Worm (Caenorhabditis elegans) whole organism, L4/young adult: ENCODE measurements around the gene C49C3.10.
"Not testable (repeated sequence)": the region's sequence is repeated elsewhere in the genome, so short reads cannot be mapped to it uniquely, and the experiment has no call there.

Experiments
- W03F9.2 ChIP-seq: fragments of 150-350 bp; optimal IDR thresholded peaks from 2 replicates; lab custom pipeline; 2014; ENCODE audit warnings: missing biosample characterization, missing genetic modification characterization
- dao-5 ChIP-seq: sonication (generic microtip); optimal IDR thresholded peaks from 2 replicates; lab custom pipeline; 2016; ENCODE audit warnings: missing genotype, missing genetic modification characterization, moderate library complexity, missing compliant biosample characterization
- him-1 ChIP-seq: sonication (generic microtip); optimal IDR thresholded peaks from 2 replicates; lab custom pipeline; 2016; ENCODE audit warnings: missing genotype, missing genetic modification reagents, missing genetic modification characterization, missing compliant biosample characterization

Gene C49C3.10

ce11 chrIV:17343482-17343881, 4.7 kb upstream of the C49C3.10 start, which contains the start of gene C49C3.11:
C49C3.11 (plus strand) TSS chrIV:17343782.
- TF ChIP-seq dao-5 (tag; lab: Kevin White, UChicago) (no peak), him-1 (no peak), W03F9.2 (tag; lab: Kevin White, UChicago) (no peak)

- TF ChIP-seq W03F9.2 (tag; lab: Kevin White, UChicago): no peak
- TF ChIP-seq him-1: no peak
- no peak for TF ChIP-seq dao-5 (tag; lab: Kevin White, UChicago)
Measured at ce11 chrIV:17342667-17343066, 3.9 kb upstream of the C49C3.10 start, which contains the start of gene C49C3.21. C49C3.21 (plus strand) TSS chrIV:17342967.

ce11 chrIV:17342179-17342578, 3.4 kb upstream of the C49C3.10 start, which contains the start of gene C49C3.9:
C49C3.9 (minus strand) TSS chrIV:17342314.
- no peak for TF ChIP-seq dao-5 (tag; lab: Kevin White, UChicago)
- no peak for TF ChIP-seq him-1
- TF ChIP-seq W03F9.2 (tag; lab: Kevin White, UChicago): no peak

DNA sequence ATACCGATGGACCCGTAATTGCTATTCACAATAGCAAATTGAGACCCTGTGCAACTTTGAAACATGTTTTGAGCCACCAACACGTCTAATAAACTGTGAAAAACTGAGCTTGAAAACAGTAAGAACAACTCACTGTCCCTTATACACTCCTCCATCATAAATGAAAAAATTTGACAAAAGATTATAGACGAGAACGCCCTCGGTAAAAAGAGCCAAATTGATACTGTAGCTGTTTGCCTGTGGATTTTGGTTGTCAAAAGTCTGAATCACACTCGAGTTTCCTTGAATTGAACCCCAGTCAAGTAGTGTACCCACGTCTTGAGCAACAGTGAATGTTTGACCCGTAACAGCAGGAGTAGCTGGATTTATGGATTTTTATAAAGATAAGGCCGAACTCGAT, 2.3 kb upstream of the C49C3.10 start:
- TF ChIP-seq W03F9.2 (tag; lab: Kevin White, UChicago): no peak
- TF ChIP-seq dao-5 (tag; lab: Kevin White, UChicago): no peak
- no peak for TF ChIP-seq him-1

DNA sequence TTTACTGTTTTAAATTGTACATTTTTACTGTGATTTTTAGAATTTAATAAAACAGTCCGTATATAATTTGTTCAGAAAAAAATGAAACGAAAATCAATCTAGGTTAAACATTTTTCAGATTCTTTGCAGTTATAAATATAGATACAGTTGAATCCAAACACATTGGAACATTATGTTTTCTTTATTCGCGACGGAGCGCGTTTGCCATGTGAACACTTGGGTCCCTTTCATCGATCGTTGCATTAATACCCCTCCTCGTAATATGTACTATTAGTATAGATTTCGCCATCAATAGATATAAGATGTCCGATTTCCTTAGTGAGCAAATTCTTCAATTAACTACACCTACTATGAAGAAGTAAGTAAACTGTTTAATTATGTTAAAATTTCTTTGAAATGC, 3.7 kb downstream of the C49C3.10 start, which contains the start of gene C49C3.8:
Gene C49C3.8 (plus strand): TSS at position 173 of the 400 bp plus-strand sequence.
- TF ChIP-seq dao-5 (tag; lab: Kevin White, UChicago) (no peak), W03F9.2 (tag; lab: Kevin White, UChicago) (no peak), him-1 (no peak)

DNA sequence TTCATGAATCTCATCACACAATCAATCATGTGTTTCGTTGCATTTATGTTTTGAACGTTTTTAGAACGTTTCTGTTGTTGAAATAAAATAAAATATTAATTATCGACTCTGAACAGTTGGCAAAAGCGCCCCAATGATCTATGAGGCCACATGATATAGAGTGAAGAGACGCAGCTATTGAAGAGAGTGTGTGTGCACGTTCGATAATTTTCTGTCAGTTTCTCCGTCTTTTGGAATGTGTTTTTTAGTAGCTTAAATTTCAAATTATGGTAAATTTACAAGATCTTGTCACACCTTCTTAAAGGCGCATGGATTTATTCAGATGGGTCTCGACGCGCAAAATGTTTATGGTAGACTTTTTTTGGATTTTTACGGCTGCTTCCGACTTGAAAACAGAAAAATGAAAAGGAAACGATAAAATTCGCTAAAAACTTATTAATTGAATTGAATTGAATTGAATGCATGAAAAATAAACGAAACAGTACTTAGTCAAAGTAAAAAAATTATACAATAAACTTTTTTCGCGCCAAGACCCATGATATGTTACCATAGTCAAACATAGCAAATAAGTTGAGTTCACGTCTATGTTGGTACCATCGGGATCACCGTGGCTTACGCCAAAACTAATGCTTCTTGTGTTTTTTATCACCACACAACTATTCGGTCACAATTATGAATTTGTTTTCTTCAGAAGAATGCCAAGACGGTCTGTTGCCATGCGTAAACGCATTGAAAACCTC, 5.1 kb downstream of the C49C3.10 start, which contains the start of gene C49C3.15:
Gene C49C3.15 (plus strand): TSS at position 690 of the 740 bp plus-strand sequence.
- no peak for TF ChIP-seq W03F9.2 (tag; lab: Kevin White, UChicago)
- TF ChIP-seq him-1: no peak
- TF ChIP-seq dao-5 (tag; lab: Kevin White, UChicago): no peak

DNA sequence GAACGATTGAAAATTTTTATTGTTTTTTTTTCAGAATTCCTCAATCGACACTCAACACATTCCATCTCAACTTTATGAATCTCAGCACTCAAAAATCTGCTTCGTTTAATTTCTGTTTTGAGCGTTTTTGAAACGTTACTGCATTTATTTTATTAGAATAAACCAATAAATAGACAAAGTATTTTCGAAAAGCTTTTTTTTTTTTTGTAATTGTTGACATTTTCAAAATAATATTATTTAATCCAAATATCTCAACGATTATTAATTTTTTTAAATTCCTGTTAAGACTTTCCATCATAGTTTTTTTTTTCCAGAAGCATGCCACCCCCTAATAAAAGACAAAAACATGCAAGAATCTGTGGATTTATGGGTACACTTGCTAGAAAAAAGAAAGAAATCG, 6.5 kb downstream of the C49C3.10 start, which contains the start of gene C49C3.7:
Gene C49C3.7 (plus strand): TSS at position 301 of the 400 bp plus-strand sequence.
- TF ChIP-seq dao-5 (tag; lab: Kevin White, UChicago) (no peak), W03F9.2 (tag; lab: Kevin White, UChicago) (no peak), him-1 (no peak)

ce11 chrIV:17331100-17331577, 7.6 kb downstream of the C49C3.10 start, which contains the start of gene C49C3.6:
C49C3.6 (plus strand) TSS chrIV:17331527.
- TF ChIP-seq W03F9.2 (tag; lab: Kevin White, UChicago) (no peak), him-1 (no peak), dao-5 (tag; lab: Kevin White, UChicago) (no peak)

DNA sequence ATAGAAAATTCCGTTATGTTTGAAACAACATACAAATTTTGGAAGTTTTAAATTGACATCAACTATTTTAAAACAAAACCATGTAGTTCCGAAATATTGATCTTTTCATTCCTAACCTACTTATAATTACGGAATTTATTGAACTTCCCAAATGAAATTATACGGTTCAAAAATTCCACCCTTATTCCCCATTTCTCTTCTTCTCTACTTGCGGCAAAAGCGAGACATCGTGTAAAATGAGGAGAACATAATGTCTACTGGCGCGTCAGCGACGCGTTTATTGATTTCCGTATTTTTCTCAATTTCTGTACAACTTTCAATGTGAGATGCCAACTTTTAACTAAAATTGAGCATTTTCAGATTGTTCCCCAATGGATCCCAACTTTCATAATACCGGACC, 9.9 kb downstream of the C49C3.10 start, which contains the start of gene ceh-88:
Gene ceh-88 (plus strand): TSS at position 355 of the 400 bp plus-strand sequence.
- TF ChIP-seq dao-5 (tag; lab: Kevin White, UChicago) (no peak), W03F9.2 (tag; lab: Kevin White, UChicago) (no peak), him-1 (no peak)

ce11 chrIV:17320445-17320844, 18.3 kb downstream of the C49C3.10 start, which contains the start of gene C49C3.4:
C49C3.4 (plus strand) TSS chrIV:17320795.
- TF ChIP-seq him-1 (no peak), dao-5 (tag; lab: Kevin White, UChicago) (no peak), W03F9.2 (tag; lab: Kevin White, UChicago) (no peak)

ce11 chrIV:17316398-17316797, 22.4 kb downstream of the C49C3.10 start, which contains the start of gene C49C3.20:
C49C3.20 (minus strand) TSS chrIV:17316498.
- TF ChIP-seq W03F9.2 (tag; lab: Kevin White, UChicago) (no peak), him-1 (no peak), dao-5 (tag; lab: Kevin White, UChicago) (no peak)

DNA sequence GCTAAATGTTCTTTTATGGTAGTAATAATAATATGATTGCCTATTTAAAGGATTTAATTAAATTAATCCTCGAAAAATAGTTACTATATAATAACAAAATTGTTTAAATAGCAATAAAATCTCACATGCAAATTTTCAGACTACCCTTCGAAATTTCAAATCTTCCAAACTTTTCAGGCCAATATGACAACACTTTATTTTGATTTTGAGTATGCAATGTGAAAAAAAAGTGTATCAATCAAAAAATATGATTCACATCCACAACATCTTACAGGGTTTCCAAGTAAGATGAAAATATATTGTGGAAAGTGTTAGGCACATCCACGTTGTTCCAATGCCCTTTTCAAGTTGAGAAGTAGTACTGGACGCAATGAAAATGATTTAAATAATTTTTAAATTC, 26.9 kb downstream of the C49C3.10 start, which contains the start of gene snf-9:
Gene snf-9 (plus strand): TSS at position 301 of the 400 bp plus-strand sequence.
- TF ChIP-seq W03F9.2 (tag; lab: Kevin White, UChicago): no peak
- TF ChIP-seq dao-5 (tag; lab: Kevin White, UChicago): no peak
- no peak for TF ChIP-seq him-1

ce11 chrIV:17308211-17308610, 30.6 kb downstream of the C49C3.10 start, which contains the start of gene T28F3.9:
T28F3.9 (plus strand) TSS chrIV:17308511.
- no peak for TF ChIP-seq dao-5 (tag; lab: Kevin White, UChicago)
- TF ChIP-seq him-1: no peak
- no peak for TF ChIP-seq W03F9.2 (tag; lab: Kevin White, UChicago)

- not testable (repeated sequence) for TF ChIP-seq dao-5 (tag; lab: Kevin White, UChicago); W03F9.2 (tag; lab: Kevin White, UChicago); him-1
Measured at ce11 chrIV:17307223-17307622, 31.5 kb downstream of the C49C3.10 start, which contains the start of gene T28F3.8. T28F3.8 (minus strand) TSS chrIV:17307323.
